Worm (Caenorhabditis elegans) whole organism, early embryonic: ENCODE data around the gene xbx-6.

ENCODE experiments used
- B0310.2 ChIP-seq: sonication (generic microtip); optimal IDR thresholded peaks from 2 replicates; lab custom pipeline; 2016; ENCODE audit warnings: mild to moderate bottlenecking, missing genetic modification characterization, missing compliant biosample characterization
- F13C5.2 ChIP-seq: sonication (generic microtip); optimal IDR thresholded peaks from 2 replicates; lab custom pipeline; 2017; ENCODE audit warnings: mild to moderate bottlenecking, missing genetic modification characterization, inconsistent platforms, missing compliant biosample characterization
- aly-1 ChIP-seq: sonication (generic microtip); optimal IDR thresholded peaks from 2 replicates; lab custom pipeline; 2016; ENCODE audit warnings: missing genetic modification characterization, missing compliant biosample characterization
- ama-1 ChIP-seq: fragments of 150-350 bp; optimal IDR thresholded peaks from 2 replicates; lab custom pipeline; 2014
- ceh-13 ChIP-seq: fragments of 200-800 bp; sonication (Bioruptor generic); optimal IDR thresholded peaks from 2 replicates; lab custom pipeline; 2018; ENCODE audit warnings: mild to moderate bottlenecking, missing genetic modification characterization, missing compliant biosample characterization
- ceh-36 ChIP-seq: sonication (generic microtip); optimal IDR thresholded peaks from 2 replicates; lab custom pipeline; 2016; ENCODE audit warnings: missing genetic modification characterization, inconsistent platforms, missing compliant biosample characterization
- ets-7 ChIP-seq: sonication (generic microtip); optimal IDR thresholded peaks from 2 replicates; lab custom pipeline; 2016; ENCODE audit warnings: missing genotype, missing genetic modification characterization, missing compliant biosample characterization
- flt-1 ChIP-seq: fragments of 200-800 bp; sonication (Bioruptor generic); IDR thresholded peaks from 2 replicates; pipeline ENCODE4 v1.3.6; 2022; ENCODE audit warnings: missing genetic modification characterization, missing compliant biosample characterization
- hmbx-1 ChIP-seq: sonication (generic microtip); optimal IDR thresholded peaks from 2 replicates; lab custom pipeline; 2016; ENCODE audit warnings: mild to moderate bottlenecking, missing genetic modification characterization, missing compliant biosample characterization
- hmg-4 ChIP-seq: fragments of 200-800 bp; sonication (Bioruptor generic); optimal IDR thresholded peaks from 2 replicates; lab custom pipeline; 2018; ENCODE audit warnings: mild to moderate bottlenecking, missing genetic modification characterization, missing compliant biosample characterization
- hnd-1 ChIP-seq: sonication (generic microtip); optimal IDR thresholded peaks from 2 replicates; lab custom pipeline; 2016; ENCODE audit warnings: missing genetic modification characterization, missing compliant biosample characterization
- pes-1 ChIP-seq: fragments of 200-800 bp; sonication (Bioruptor generic); IDR thresholded peaks from 2 replicates; pipeline ENCODE4 v1.3.6; 2022; ENCODE audit warnings: missing genetic modification reagents, missing genetic modification characterization, missing compliant biosample characterization
- scrt-1 ChIP-seq: fragments of 200-800 bp; sonication (Bioruptor generic); IDR thresholded peaks from 2 replicates; pipeline ENCODE4 v1.3.6; 2022; ENCODE audit warnings: missing genetic modification characterization, missing compliant biosample characterization
- sea-1 ChIP-seq: fragments of 200-800 bp; sonication (Bioruptor generic); conservative IDR thresholded peaks from 2 replicates; pipeline ENCODE4 v1.3.6; 2022; ENCODE audit warnings: missing genetic modification characterization, missing compliant biosample characterization
- tbx-11 ChIP-seq: fragments of 200-800 bp; sonication (Bioruptor generic); IDR thresholded peaks from 2 replicates; pipeline ENCODE4 v1.3.6; 2022; ENCODE audit warnings: missing genetic modification characterization, missing compliant biosample characterization
- tbx-37 ChIP-seq: fragments of 200-800 bp; sonication (Bioruptor generic); conservative IDR thresholded peaks from 2 replicates; pipeline ENCODE4 v1.3.6; 2022; ENCODE audit warnings: missing genetic modification reagents, missing genetic modification characterization, missing compliant biosample characterization
- tra-4 ChIP-seq: sonication (generic microtip); optimal IDR thresholded peaks from 2 replicates; lab custom pipeline; 2017; ENCODE audit warnings: missing genetic modification characterization, missing compliant biosample characterization

xbx-6 gene

ce11 chrV:9704399-9704798 lies 1.5 kb downstream of the xbx-6 start:
- TF ChIP-seq F13C5.2 (tag; lab: Kevin White, UChicago) (no peak), hmg-4 (GFP tag; lab: Kevin White, UChicago) (no peak), tbx-37 (GFP tag; lab: Robert Waterston, UW) (no peak), flt-1 (no peak), pes-1 (GFP tag; lab: Robert Waterston, UW) (no peak), ceh-13 (GFP tag; lab: Kevin White, UChicago) (no peak), hnd-1 (tag; lab: Kevin White, UChicago) (no peak), hmbx-1 (tag; lab: Kevin White, UChicago) (no peak), scrt-1 (GFP tag; lab: Robert Waterston, UW) (no peak), B0310.2 (no peak), ama-1 (lab: Kevin White, UChicago) (no peak)

ce11 chrV:9706592-9706991 lies 3.7 kb downstream of the xbx-6 start:
- TF ChIP-seq hmg-4 (GFP tag; lab: Kevin White, UChicago) (no peak), scrt-1 (GFP tag; lab: Robert Waterston, UW) (no peak), B0310.2 (no peak), sea-1 (GFP tag; lab: Robert Waterston, UW) (no peak), ets-7 (tag; lab: Kevin White, UChicago) (no peak), pes-1 (GFP tag; lab: Robert Waterston, UW) (no peak), hmbx-1 (tag; lab: Kevin White, UChicago) (no peak), tbx-37 (GFP tag; lab: Robert Waterston, UW) (no peak), ama-1 (lab: Kevin White, UChicago) (no peak), aly-1 (tag; lab: Kevin White, UChicago) (no peak), hnd-1 (tag; lab: Kevin White, UChicago) (no peak), tra-4 (tag; lab: Kevin White, UChicago) (no peak), F13C5.2 (tag; lab: Kevin White, UChicago) (no peak), tbx-11 (GFP tag; lab: Robert Waterston, UW) (no peak)

- no peak for TF ChIP-seq tra-4 (tag; lab: Kevin White, UChicago)
- TF ChIP-seq tbx-11 (GFP tag; lab: Robert Waterston, UW), result no peak
- no peak for TF ChIP-seq hmbx-1 (tag; lab: Kevin White, UChicago)
- no peak for TF ChIP-seq tbx-37 (GFP tag; lab: Robert Waterston, UW)
- no peak for TF ChIP-seq ceh-36 (tag; lab: Kevin White, UChicago)
- no peak for TF ChIP-seq ets-7 (tag; lab: Kevin White, UChicago)
- no peak for TF ChIP-seq ceh-13 (GFP tag; lab: Kevin White, UChicago)
- TF ChIP-seq sea-1 (GFP tag; lab: Robert Waterston, UW), result no peak
- TF ChIP-seq hnd-1 (tag; lab: Kevin White, UChicago), result no peak
- TF ChIP-seq scrt-1 (GFP tag; lab: Robert Waterston, UW), result no peak
- TF ChIP-seq ama-1 (lab: Kevin White, UChicago), result no peak
- no peak for TF ChIP-seq B0310.2
- TF ChIP-seq F13C5.2 (tag; lab: Kevin White, UChicago), result no peak
- TF ChIP-seq hmg-4 (GFP tag; lab: Kevin White, UChicago), result no peak
- TF ChIP-seq pes-1 (GFP tag; lab: Robert Waterston, UW), result no peak
- TF ChIP-seq aly-1 (tag; lab: Kevin White, UChicago), result no peak
- no peak for TF ChIP-seq flt-1
These were observed 6.9 kb downstream of the xbx-6 start, which contains the start of gene tag-120 for ce11 chrV:9709747-9710146. Gene tag-120, minus strand, starts transcription at chrV:9709814.

ce11 chrV:9711174-9711573 lies 8.3 kb downstream of the xbx-6 start:
- TF ChIP-seq pes-1 (GFP tag; lab: Robert Waterston, UW), result no peak
- no peak for TF ChIP-seq ama-1 (lab: Kevin White, UChicago)
- no peak for TF ChIP-seq tra-4 (tag; lab: Kevin White, UChicago)
- TF ChIP-seq hmg-4 (GFP tag; lab: Kevin White, UChicago), result no peak
- no peak for TF ChIP-seq hnd-1 (tag; lab: Kevin White, UChicago)
- no peak for TF ChIP-seq tbx-11 (GFP tag; lab: Robert Waterston, UW)
- TF ChIP-seq hmbx-1 (tag; lab: Kevin White, UChicago), result no peak
- TF ChIP-seq ceh-13 (GFP tag; lab: Kevin White, UChicago), result no peak

- TF ChIP-seq ceh-13 (GFP tag; lab: Kevin White, UChicago) (no peak), flt-1 (no peak), hnd-1 (tag; lab: Kevin White, UChicago) (no peak), ceh-36 (tag; lab: Kevin White, UChicago) (no peak), aly-1 (tag; lab: Kevin White, UChicago) (no peak), hmbx-1 (tag; lab: Kevin White, UChicago) (no peak), ets-7 (tag; lab: Kevin White, UChicago) (no peak), tbx-11 (GFP tag; lab: Robert Waterston, UW) (no peak), sea-1 (GFP tag; lab: Robert Waterston, UW) (no peak), tbx-37 (GFP tag; lab: Robert Waterston, UW) (no peak), F13C5.2 (tag; lab: Kevin White, UChicago) (no peak), ama-1 (lab: Kevin White, UChicago) (no peak), B0310.2 (no peak), scrt-1 (GFP tag; lab: Robert Waterston, UW) (no peak), pes-1 (GFP tag; lab: Robert Waterston, UW) (no peak), tra-4 (tag; lab: Kevin White, UChicago) (no peak), hmg-4 (GFP tag; lab: Kevin White, UChicago) (no peak)
These were observed 9.7 kb downstream of the xbx-6 start for ce11 chrV:9712418-9713173.

- TF ChIP-seq aly-1 (tag; lab: Kevin White, UChicago) (no peak), tbx-11 (GFP tag; lab: Robert Waterston, UW) (no peak), hnd-1 (tag; lab: Kevin White, UChicago) (no peak), ceh-13 (GFP tag; lab: Kevin White, UChicago) (no peak), tra-4 (tag; lab: Kevin White, UChicago) (no peak), sea-1 (GFP tag; lab: Robert Waterston, UW) (no peak), hmg-4 (GFP tag; lab: Kevin White, UChicago) (no peak), ceh-36 (tag; lab: Kevin White, UChicago) (no peak), ets-7 (tag; lab: Kevin White, UChicago) (no peak), scrt-1 (GFP tag; lab: Robert Waterston, UW) (no peak)
These were observed 10.7 kb downstream of the xbx-6 start, which contains the start of gene F40F9.10 for ce11 chrV:9713532-9713931. Gene F40F9.10, minus strand, starts transcription at chrV:9713632.
